Fruit fly (Drosophila melanogaster) whole organism, wandering third instar larva: Measurements from ENCODE around the gene Ets97D.

Source experiments
- Abd-B ChIP-seq: fragments of >200 bp; optimal IDR thresholded peaks from 2 replicates; lab custom pipeline; 2017; ENCODE audit warnings: missing biosample characterization, missing genetic modification characterization
- CG32264 ChIP-seq: fragments of 200-800 bp; sonication (Bioruptor generic); optimal IDR thresholded peaks from 2 replicates; lab custom pipeline; 2016; ENCODE audit warnings: missing biosample characterization, missing genetic modification characterization
- CG9705 ChIP-seq: fragments of 200-800 bp; sonication (Bioruptor generic); optimal IDR thresholded peaks from 2 replicates; lab custom pipeline; 2018; ENCODE audit warnings: missing biosample characterization, mild to moderate bottlenecking, missing genetic modification characterization
- CrebA ChIP-seq: fragments of 200-800 bp; sonication (Bioruptor generic); optimal IDR thresholded peaks from 2 replicates; lab custom pipeline; 2016; ENCODE audit warnings: missing biosample characterization, mild to moderate bottlenecking, missing genetic modification characterization, borderline replicate concordance
- Dfd ChIP-seq: fragments of >200 bp; optimal IDR thresholded peaks from 2 replicates; lab custom pipeline; 2017; ENCODE audit warnings: missing biosample characterization, missing genetic modification characterization
- Dif ChIP-seq: fragments of 200-275, 200-300 bp; sonication (Bioruptor generic); optimal IDR thresholded peaks from 2 replicates; lab custom pipeline; 2018; ENCODE audit warnings: missing biosample characterization, missing genetic modification characterization; ENCODE audit not compliant: partially characterized antibody
- GATAd ChIP-seq: sonication (Bioruptor generic); optimal IDR thresholded peaks from 2 replicates; lab custom pipeline; 2016; ENCODE audit warnings: missing biosample characterization, missing genetic modification characterization
- HLH106 ChIP-seq: fragments of 200-800 bp; optimal IDR thresholded peaks from 3 replicates; lab custom pipeline; 2019; ENCODE audit warnings: missing biosample characterization, mild to moderate bottlenecking, missing genetic modification characterization, moderate library complexity
- Hnf4 ChIP-seq: fragments of 200-800 bp; sonication (Bioruptor generic); optimal IDR thresholded peaks from 2 replicates; lab custom pipeline; 2016; ENCODE audit warnings: missing biosample characterization, mild to moderate bottlenecking, missing genetic modification characterization
- Hr78 ChIP-seq: fragments of >200 bp; optimal IDR thresholded peaks from 2 replicates; lab custom pipeline; 2017; ENCODE audit warnings: missing biosample characterization, missing genetic modification characterization
- Hr83 ChIP-seq: fragments of 200-300 bp; sonication (Bioruptor generic); optimal IDR thresholded peaks from 2 replicates; lab custom pipeline; 2016; ENCODE audit warnings: missing biosample characterization, mild to moderate bottlenecking, missing genetic modification characterization, moderate library complexity; ENCODE audit not compliant: poor library complexity, severe bottlenecking
- Jra ChIP-seq: sonication (Bioruptor generic); optimal IDR thresholded peaks from 2 replicates; lab custom pipeline; 2016; ENCODE audit warnings: missing biosample characterization, missing genetic modification characterization
- Mio ChIP-seq: sonication (Bioruptor generic); optimal IDR thresholded peaks from 2 replicates; lab custom pipeline; 2016; ENCODE audit warnings: missing biosample characterization, missing genetic modification characterization
- Myc ChIP-seq: fragments of >200 bp; optimal IDR thresholded peaks from 2 replicates; lab custom pipeline; 2017
- N ChIP-seq: fragments of >200 bp; optimal IDR thresholded peaks from 2 replicates; lab custom pipeline; 2018; ENCODE audit warnings: missing biosample characterization, missing external identifiers, missing genetic modification characterization
- OdsH ChIP-seq: fragments of 200-800 bp; sonication (Bioruptor generic); optimal IDR thresholded peaks from 2 replicates; lab custom pipeline; 2016; ENCODE audit warnings: missing biosample characterization, mild to moderate bottlenecking, missing genetic modification characterization
- Rel ChIP-seq, 2 experiments: fragments of 200-800 bp; sonication (Bioruptor generic) in 1 of 2; optimal IDR thresholded peaks; 2 replicates in 1 of 2; 3 replicates in 1 of 2; lab custom pipeline; 2016 to 2019; ENCODE audit warnings: mild to moderate bottlenecking in 2 of 2, missing biosample characterization in 2 of 2, missing genetic modification characterization in 2 of 2, moderate library complexity in 1 of 2
- Sp1 ChIP-seq: fragments of 200-800 bp; sonication (Bioruptor generic); optimal IDR thresholded peaks from 3 replicates; lab custom pipeline; 2019; ENCODE audit warnings: missing biosample characterization, mild to moderate bottlenecking, missing genetic modification characterization, moderate library complexity
- Vsx2 ChIP-seq: fragments of 200-300, 225-300 bp; sonication (Bioruptor generic); optimal IDR thresholded peaks from 2 replicates; lab custom pipeline; 2018; ENCODE audit warnings: missing biosample characterization, missing genetic modification characterization; ENCODE audit not compliant: partially characterized antibody
- br ChIP-seq: fragments of 200-800 bp; sonication (Bioruptor generic); optimal IDR thresholded peaks from 2 replicates; lab custom pipeline; 2016; ENCODE audit warnings: missing biosample characterization, missing genetic modification characterization
- brk ChIP-seq: fragments of 200-800 bp; sonication (Bioruptor generic); optimal IDR thresholded peaks from 2 replicates; lab custom pipeline; 2016; ENCODE audit warnings: missing biosample characterization, mild to moderate bottlenecking, missing genetic modification characterization
- dl ChIP-seq, 2 experiments: fragments of 175-275, 200-275 bp in 1 of 2; fragments of 200-275 bp in 1 of 2; sonication (Bioruptor generic); optimal IDR thresholded peaks; lab custom pipeline; 2018; ENCODE audit warnings: mild to moderate bottlenecking in 2 of 2, missing biosample characterization in 2 of 2, missing genetic modification characterization in 2 of 2, moderate library complexity in 2 of 2; ENCODE audit not compliant: partially characterized antibody in 2 of 2, insufficient read depth in 1 of 2
- dmrt93B ChIP-seq: fragments of 200-800 bp; sonication (Bioruptor generic); optimal IDR thresholded peaks from 2 replicates; lab custom pipeline; 2018; ENCODE audit warnings: missing biosample characterization, mild to moderate bottlenecking, missing genetic modification characterization
- dsf ChIP-seq: sonication (Bioruptor generic); optimal IDR thresholded peaks from 2 replicates; lab custom pipeline; 2016; ENCODE audit warnings: missing biosample characterization, missing genetic modification characterization, borderline replicate concordance
- ey ChIP-seq: fragments of 200-800 bp; sonication (Bioruptor generic); optimal IDR thresholded peaks from 2 replicates; lab custom pipeline; 2016; ENCODE audit warnings: missing biosample characterization, missing genetic modification characterization
- foxo ChIP-seq, 2 experiments: fragments of 200-800 bp; sonication (Bioruptor generic); optimal IDR thresholded peaks; 2 replicates in 1 of 2; 3 replicates in 1 of 2; lab custom pipeline; 2016 to 2017; ENCODE audit warnings: missing biosample characterization in 2 of 2, missing genetic modification characterization in 2 of 2
- fru ChIP-seq: fragments of 200-800 bp; sonication (Bioruptor generic); optimal IDR thresholded peaks from 3 replicates; lab custom pipeline; 2016; ENCODE audit warnings: missing biosample characterization, mild to moderate bottlenecking, missing genetic modification characterization
- h ChIP-seq: fragments of 200-800 bp; sonication (Bioruptor generic); optimal IDR thresholded peaks from 3 replicates; lab custom pipeline; 2016; ENCODE audit warnings: missing biosample characterization, mild to moderate bottlenecking, missing genetic modification characterization
- jim ChIP-seq: fragments of 175-275, 200-325 bp; sonication (Bioruptor generic); optimal IDR thresholded peaks from 2 replicates; lab custom pipeline; 2016; ENCODE audit warnings: missing biosample characterization, mild to moderate bottlenecking, missing genetic modification characterization
- lola ChIP-seq: fragments of >200 bp; optimal IDR thresholded peaks from 2 replicates; lab custom pipeline; 2017; ENCODE audit warnings: missing biosample characterization, missing genetic modification characterization
- pan ChIP-seq: fragments of >200 bp; optimal IDR thresholded peaks from 2 replicates; lab custom pipeline; 2017
- psq ChIP-seq: fragments of 200-800 bp; sonication (Bioruptor generic); optimal IDR thresholded peaks from 3 replicates; lab custom pipeline; 2017; ENCODE audit warnings: missing biosample characterization, mild to moderate bottlenecking, missing genetic modification characterization, moderate library complexity
- rgr ChIP-seq: fragments of 200-800 bp; sonication (Bioruptor generic); optimal IDR thresholded peaks from 3 replicates; lab custom pipeline; 2016; ENCODE audit warnings: missing biosample characterization, mild to moderate bottlenecking, missing genetic modification characterization
- sage ChIP-seq: fragments of 200-800 bp; sonication (Bioruptor generic); optimal IDR thresholded peaks from 2 replicates; lab custom pipeline; 2016; ENCODE audit warnings: missing biosample characterization, mild to moderate bottlenecking, missing genetic modification characterization
- sv ChIP-seq: fragments of 200-800 bp; sonication (Bioruptor generic); optimal IDR thresholded peaks from 3 replicates; lab custom pipeline; 2016; ENCODE audit warnings: missing biosample characterization, missing genetic modification characterization
- tai ChIP-seq: sonication (Bioruptor generic); optimal IDR thresholded peaks from 2 replicates; lab custom pipeline; 2016; ENCODE audit warnings: missing biosample characterization, missing genetic modification characterization
- usp ChIP-seq: fragments of >200 bp; optimal IDR thresholded peaks from 2 replicates; lab custom pipeline; 2017; ENCODE audit warnings: missing biosample characterization, missing genetic modification characterization
- woc ChIP-seq: sonication (Bioruptor generic); optimal IDR thresholded peaks from 2 replicates; lab custom pipeline; 2016; ENCODE audit warnings: missing biosample characterization, mild to moderate bottlenecking, missing genetic modification characterization

Gene Ets97D

DNA sequence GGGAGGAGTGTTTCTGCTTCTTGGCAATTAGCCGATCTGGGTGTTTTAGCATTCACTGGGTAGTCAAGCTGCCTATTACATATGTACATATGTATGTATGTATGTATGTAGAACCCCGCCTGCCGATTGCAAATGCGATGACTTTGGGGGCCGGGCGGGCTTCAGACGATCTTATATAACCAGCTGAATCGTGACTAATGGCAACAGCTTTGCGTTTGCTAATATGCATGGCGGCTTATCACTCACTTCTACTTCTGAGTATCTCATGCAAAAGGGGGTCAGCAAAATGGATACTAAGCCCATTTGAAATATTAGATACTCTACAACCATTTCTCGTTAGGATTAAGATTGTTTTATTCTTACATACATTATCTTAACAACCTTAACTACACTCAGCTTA lies 16.4 kb downstream of the Ets97D start:
- no peak for TF ChIP-seq OdsH (GFP tag; lab: Kevin White, UChicago)
- TF ChIP-seq Hnf4 (GFP tag; lab: Kevin White, UChicago) = no peak
- TF ChIP-seq N (GFP tag; lab: Kevin White, UChicago) = no peak
- TF ChIP-seq jim (GFP tag; lab: Kevin White, UChicago) = no peak
- TF ChIP-seq woc (GFP tag; lab: Kevin White, UChicago) = no peak
- TF ChIP-seq GATAd = no peak
- no peak for TF ChIP-seq br (GFP tag; lab: Kevin White, UChicago)
- TF ChIP-seq Rel (GFP tag; optimal IDR thresholded peaks at IDR 0.05; lab: Kevin White, UChicago) = no peak
- no peak for TF ChIP-seq Rel (tag; optimal IDR thresholded peaks at IDR 0.05; lab: Kevin White, UChicago)
- TF ChIP-seq pan (lab: Kevin White, UChicago) = no peak
- TF ChIP-seq, all 38 proteins: peak for 0

DNA sequence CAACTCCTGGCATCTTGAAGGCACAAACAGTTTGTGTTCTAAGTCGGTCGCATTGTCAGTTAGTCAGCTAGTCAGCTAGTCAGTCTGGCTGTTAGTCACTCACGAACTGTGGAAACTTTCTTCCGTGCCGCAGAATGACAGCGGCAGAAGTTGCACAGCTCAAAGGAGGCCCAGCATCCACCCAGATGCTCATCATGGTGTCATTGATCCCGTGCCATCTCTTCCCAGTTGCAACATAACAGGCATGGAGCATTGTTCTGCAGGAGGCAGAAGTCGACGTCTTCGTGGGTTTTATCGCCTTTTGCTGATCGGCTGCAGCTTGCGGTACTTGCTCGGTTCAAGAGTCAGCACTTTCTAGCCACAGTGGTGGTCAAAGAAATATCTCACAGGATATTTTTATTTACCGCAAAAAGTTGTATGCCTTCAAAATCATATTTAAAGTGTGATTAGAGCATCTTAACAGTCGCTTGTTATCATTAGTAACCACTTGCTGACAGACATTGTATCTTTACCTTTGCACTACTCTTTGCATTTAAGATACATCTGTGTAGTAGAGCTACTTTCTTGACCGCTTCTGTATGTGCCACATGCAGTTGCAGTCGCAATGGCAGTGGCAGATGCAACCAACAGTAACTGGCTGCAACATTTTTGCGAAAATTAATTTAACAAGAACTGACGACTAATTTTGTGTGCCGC lies 18.9 kb downstream of the Ets97D start:
- TF ChIP-seq br (GFP tag; lab: Kevin White, UChicago) (peak; percentile 29), Mio (GFP tag; lab: Kevin White, UChicago) (no peak), CrebA (no peak), Hr78 (GFP tag; lab: Kevin White, UChicago) (no peak), foxo (GFP tag; optimal IDR thresholded peaks at IDR 0.05; lab: Kevin White, UChicago) (peak in 1 of 2 experiments; percentile 47), GATAd (no peak), N (GFP tag; lab: Kevin White, UChicago) (no peak), ey (GFP tag; lab: Kevin White, UChicago) (peak; percentile 43), OdsH (GFP tag; lab: Kevin White, UChicago) (peak; percentile 36), sage (GFP tag; lab: Kevin White, UChicago) (no peak), dmrt93B (no peak), rgr (GFP tag; lab: Kevin White, UChicago) (peak; percentile 29), CG32264 (no peak), Vsx2 (no peak), Hr83 (GFP tag; lab: Kevin White, UChicago) (no peak), psq (GFP tag; lab: Kevin White, UChicago) (peak; percentile 34), CG9705 (no peak), dl (GFP tag; optimal IDR thresholded peaks at IDR 0.05; lab: Kevin White, UChicago; ENCODE audit: insufficient read depth in 1 of 2, partially characterized antibody in 2 of 2) (no peak), fru (peak; percentile 41), woc (GFP tag; lab: Kevin White, UChicago) (peak; percentile 22), Sp1 (GFP tag; lab: Kevin White, UChicago) (peak; percentile 10), HLH106 (tag; lab: Kevin White, UChicago) (peak; percentile 13), Hnf4 (GFP tag; lab: Kevin White, UChicago) (no peak)

DNA sequence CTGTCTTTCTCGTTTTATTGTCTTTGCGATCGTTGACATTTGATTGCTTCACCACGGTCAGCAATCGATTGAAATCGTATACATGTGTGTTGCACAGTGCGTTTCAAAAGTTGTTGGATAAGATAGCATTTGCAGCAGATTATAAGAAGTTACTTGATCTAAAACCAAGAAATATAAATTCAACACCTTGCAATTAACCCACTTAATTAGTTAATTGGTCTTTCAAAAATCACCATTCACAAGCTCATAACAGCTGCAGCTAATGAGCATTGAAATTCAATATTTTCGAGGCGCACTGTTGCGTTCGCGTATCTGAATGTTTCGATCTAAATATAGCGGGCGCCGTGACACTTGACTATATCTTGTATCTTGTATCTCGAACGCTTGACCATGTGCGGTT lies 19.9 kb downstream of the Ets97D start:
- TF ChIP-seq Vsx2 (no peak), Hnf4 (GFP tag; lab: Kevin White, UChicago) (peak; percentile 33), OdsH (GFP tag; lab: Kevin White, UChicago) (peak; percentile 36), CG32264 (no peak), tai (GFP tag; lab: Kevin White, UChicago) (no peak), Hr78 (GFP tag; lab: Kevin White, UChicago) (no peak), br (GFP tag; lab: Kevin White, UChicago) (peak; percentile 52), lola (no peak), sage (GFP tag; lab: Kevin White, UChicago) (no peak), sv (GFP tag; lab: Kevin White, UChicago) (no peak), rgr (GFP tag; lab: Kevin White, UChicago) (peak; percentile 26), Myc (lab: Kevin White, UChicago) (no peak), Hr83 (GFP tag; lab: Kevin White, UChicago) (no peak), Rel (GFP tag; optimal IDR thresholded peaks at IDR 0.05; lab: Kevin White, UChicago) (no peak), Rel (tag; optimal IDR thresholded peaks at IDR 0.05; lab: Kevin White, UChicago) (no peak), foxo (GFP tag; optimal IDR thresholded peaks at IDR 0.05; lab: Kevin White, UChicago) (peak in 1 of 2 experiments; percentile 51), jim (GFP tag; lab: Kevin White, UChicago) (no peak), Dfd (GFP tag; lab: Kevin White, UChicago) (no peak), Abd-B (GFP tag; lab: Kevin White, UChicago) (no peak), dsf (GFP tag; lab: Kevin White, UChicago) (no peak), HLH106 (tag; lab: Kevin White, UChicago) (no peak), brk (GFP tag; lab: Kevin White, UChicago) (no peak), h (GFP tag; lab: Kevin White, UChicago) (no peak), N (GFP tag; lab: Kevin White, UChicago) (no peak), GATAd (no peak), dmrt93B (no peak), ey (GFP tag; lab: Kevin White, UChicago) (peak; percentile 59), pan (lab: Kevin White, UChicago) (no peak), fru (peak; percentile 7), Sp1 (GFP tag; lab: Kevin White, UChicago) (no peak), Mio (GFP tag; lab: Kevin White, UChicago) (no peak), woc (GFP tag; lab: Kevin White, UChicago) (peak; percentile 27), Jra (GFP tag; lab: Kevin White, UChicago) (no peak), dl (GFP tag; optimal IDR thresholded peaks at IDR 0.05; lab: Kevin White, UChicago; ENCODE audit: insufficient read depth in 1 of 2, partially characterized antibody in 2 of 2) (no peak), usp (GFP tag; lab: Kevin White, UChicago) (no peak), Dif (GFP tag; lab: Kevin White, UChicago) (no peak), CG9705 (no peak), CrebA (no peak), psq (GFP tag; lab: Kevin White, UChicago) (peak; percentile 27)
- TF ChIP-seq, all 38 proteins: peak for 9
